Worm (Caenorhabditis elegans) whole organism, L4 larva: ENCODE data around the gene Y116A8C.27.

Source experiments
- ceh-82 ChIP-seq: sonication (generic microtip); optimal IDR thresholded peaks from 2 replicates; lab custom pipeline; 2017; ENCODE audit warnings: missing biosample characterization, missing genetic modification characterization
- lin-13 ChIP-seq: fragments of 150-350 bp; optimal IDR thresholded peaks from 2 replicates; lab custom pipeline; 2014; ENCODE audit warnings: missing biosample characterization, missing genetic modification reagents, missing genetic modification characterization
- madf-5 ChIP-seq, 2 experiments: fragments of 200-800 bp; sonication (Bioruptor generic); IDR thresholded peaks; 2 replicates each; pipeline ENCODE4 v1.3.6; 2022; ENCODE audit warnings: missing compliant biosample characterization in 2 of 2, missing genetic modification characterization in 2 of 2
- skn-1 ChIP-seq: fragments of 150-350 bp; optimal IDR thresholded peaks from 2 replicates; lab custom pipeline; 2014; ENCODE audit warnings: missing biosample characterization, missing genetic modification characterization

DNA sequence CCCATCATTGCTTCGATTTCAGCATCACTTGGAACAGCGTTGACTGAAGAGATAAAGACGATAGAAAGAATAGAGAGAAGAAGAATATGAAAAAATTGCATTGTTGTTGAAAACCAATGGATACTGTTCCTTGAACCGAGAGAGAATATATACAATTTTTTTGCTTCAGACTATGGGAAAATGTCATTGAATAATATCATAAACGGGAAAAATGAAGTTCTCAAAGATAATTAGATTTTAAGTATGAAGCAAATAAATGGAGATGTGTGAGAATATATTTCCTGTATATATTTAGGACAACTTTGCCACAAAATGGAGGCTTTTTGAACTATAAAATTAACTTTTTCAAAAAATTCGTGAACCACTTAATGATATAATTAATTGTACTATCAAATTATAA is 38.0 kb downstream of the Y116A8C.27 start, which contains the start of gene Y116A8C.44:
- no peak for TF ChIP-seq lin-13 (GFP tag; lab: Kevin White, UChicago)
- TF ChIP-seq ceh-82, result no peak
- no peak for TF ChIP-seq skn-1
- no peak for TF ChIP-seq madf-5 (GFP tag; IDR thresholded peaks at IDR 0.05; lab: Robert Waterston, UW)
